Worm (Caenorhabditis elegans) whole organism, L4/young adult: ENCODE measurements around the gene C17E7.9.

ENCODE experiments used
- W03F9.2 ChIP-seq: fragments of 150-350 bp; optimal IDR thresholded peaks from 2 replicates; lab custom pipeline; 2014; ENCODE audit warnings: missing biosample characterization, missing genetic modification characterization
- dao-5 ChIP-seq: sonication (generic microtip); optimal IDR thresholded peaks from 2 replicates; lab custom pipeline; 2016; ENCODE audit warnings: missing genotype, missing genetic modification characterization, moderate library complexity, missing compliant biosample characterization
- him-1 ChIP-seq: sonication (generic microtip); optimal IDR thresholded peaks from 2 replicates; lab custom pipeline; 2016; ENCODE audit warnings: missing genotype, missing genetic modification reagents, missing genetic modification characterization, missing compliant biosample characterization

Gene C17E7.9

ce11 chrV:3868905-3869304 lies 21.8 kb downstream of the C17E7.9 start, which contains the start of gene nhr-157:
TSS of gene nhr-157 (minus strand) at chrV:3869005.
- no peak for TF ChIP-seq him-1 (tag; lab: Kevin White, UChicago)
- TF ChIP-seq dao-5 (tag; lab: Kevin White, UChicago) = no peak

DNA sequence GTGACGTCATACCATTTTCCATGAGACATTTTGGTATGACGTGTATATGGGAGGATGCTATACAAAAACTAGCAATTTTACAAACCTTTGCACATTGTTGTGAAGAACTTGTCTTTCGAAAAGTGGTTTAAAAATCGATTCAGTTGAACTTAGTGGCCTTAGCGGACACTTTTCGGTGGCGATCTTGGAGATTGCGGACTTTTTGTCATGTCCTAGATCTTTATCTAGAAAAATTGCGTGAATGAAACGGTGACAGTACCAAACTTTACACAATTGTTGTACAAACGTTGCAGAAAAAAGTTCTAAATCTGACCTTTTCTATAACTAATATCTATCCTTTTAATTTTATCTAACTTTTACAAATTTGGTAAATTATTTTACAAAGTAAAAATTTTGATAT lies 25.4 kb downstream of the C17E7.9 start:
- no peak for TF ChIP-seq him-1 (tag; lab: Kevin White, UChicago)
- TF ChIP-seq dao-5 (tag; lab: Kevin White, UChicago) = no peak
- TF ChIP-seq W03F9.2 = no peak

DNA sequence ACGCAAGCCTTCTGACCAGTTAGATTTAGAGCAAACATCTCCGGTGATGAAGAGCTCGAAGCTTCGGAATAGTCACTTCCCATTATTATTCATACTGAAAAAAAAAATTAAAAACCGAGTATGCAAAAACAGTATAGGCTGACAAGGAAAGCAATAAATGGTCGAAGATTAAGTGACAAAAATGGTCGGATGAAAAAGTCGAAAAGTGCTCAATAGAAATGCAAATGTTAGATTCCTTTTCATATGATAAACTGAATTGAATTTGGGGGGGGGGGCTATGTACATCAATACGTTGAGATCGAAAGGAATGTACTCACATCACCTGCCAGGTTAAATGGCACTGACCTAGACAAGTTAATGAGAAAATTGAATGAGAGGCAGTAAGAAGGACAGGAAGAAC lies 27.8 kb downstream of the C17E7.9 start, which contains the start of gene nhr-187:
Gene nhr-187, minus strand, starts transcription at position 101 of the 400 bp plus-strand sequence.
- TF ChIP-seq him-1 (tag; lab: Kevin White, UChicago) (no peak), W03F9.2 (no peak), dao-5 (tag; lab: Kevin White, UChicago) (no peak)

- no peak for TF ChIP-seq dao-5 (tag; lab: Kevin White, UChicago)
These were observed 30.5 kb downstream of the C17E7.9 start, which contains the start of gene nhr-189 for ce11 chrV:3860123-3860522. TSS of gene nhr-189 (minus strand) at chrV:3860243.

- TF ChIP-seq dao-5 (tag; lab: Kevin White, UChicago) = no peak
- TF ChIP-seq him-1 (tag; lab: Kevin White, UChicago) = no peak
- no peak for TF ChIP-seq W03F9.2
These were observed 32.9 kb downstream of the C17E7.9 start, which contains the start of gene nhr-188 for ce11 chrV:3857778-3858177. TSS of gene nhr-188 (minus strand) at chrV:3857861.

DNA sequence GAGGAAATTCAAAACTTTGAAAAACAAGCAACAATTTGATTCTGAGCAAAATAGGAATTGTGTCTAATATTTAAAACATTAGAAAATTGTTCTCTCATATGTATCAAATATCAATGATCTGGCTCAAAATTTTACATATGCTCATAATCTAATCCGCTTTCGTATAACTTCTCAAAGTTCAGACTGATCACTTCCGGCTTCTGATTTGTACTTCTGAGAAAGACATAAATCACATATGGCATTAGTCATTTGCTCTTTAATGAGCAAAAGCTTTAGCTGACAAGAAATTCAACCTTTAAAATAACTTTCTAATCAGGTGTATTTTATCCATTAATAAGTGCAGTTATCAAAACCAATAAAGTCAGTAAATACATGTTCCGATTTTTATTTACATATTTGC lies 34.7 kb downstream of the C17E7.9 start:
- TF ChIP-seq him-1 (tag; lab: Kevin White, UChicago) (no peak), dao-5 (tag; lab: Kevin White, UChicago) (no peak), W03F9.2 (no peak)

DNA sequence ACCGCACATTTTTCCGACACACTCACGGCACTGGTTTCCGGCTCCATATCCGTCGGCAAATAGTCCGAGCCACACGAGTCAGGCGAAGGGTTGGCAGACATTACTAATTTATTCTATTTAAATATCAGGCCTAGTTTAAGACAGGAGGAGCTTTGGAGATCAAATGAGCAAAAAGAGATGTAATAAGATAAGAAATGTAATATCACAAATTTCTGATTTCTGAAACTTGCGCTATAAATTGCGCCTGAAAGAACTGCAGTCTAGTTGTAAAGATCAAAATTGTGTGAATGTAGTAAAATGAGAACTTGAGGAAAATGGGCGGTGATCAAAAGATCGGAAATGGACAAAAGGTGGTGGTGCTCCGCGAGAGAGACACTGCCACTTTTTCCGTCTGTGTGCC lies 35.8 kb downstream of the C17E7.9 start, which contains the start of gene nhr-186:
Gene nhr-186, minus strand, starts transcription at position 101 of the 400 bp plus-strand sequence.
- no peak for TF ChIP-seq him-1 (tag; lab: Kevin White, UChicago)
- TF ChIP-seq dao-5 (tag; lab: Kevin White, UChicago) = no peak
- TF ChIP-seq W03F9.2 = no peak

ce11 chrV:3851760-3852159 lies 38.9 kb downstream of the C17E7.9 start:
- no peak for TF ChIP-seq W03F9.2
- TF ChIP-seq him-1 (tag; lab: Kevin White, UChicago) = no peak
- TF ChIP-seq dao-5 (tag; lab: Kevin White, UChicago) = no peak

- TF ChIP-seq him-1 (tag; lab: Kevin White, UChicago) (no peak), W03F9.2 (no peak), dao-5 (tag; lab: Kevin White, UChicago) (no peak)
These were observed 43.4 kb downstream of the C17E7.9 start, which contains the start of gene nhr-185 for ce11 chrV:3847268-3847667. TSS of gene nhr-185 (minus strand) at chrV:3847368.

- TF ChIP-seq him-1 (tag; lab: Kevin White, UChicago) = no peak
These were observed 46.7 kb downstream of the C17E7.9 start, which contains the start of gene ugt-32 for ce11 chrV:3843926-3844325. TSS of gene ugt-32 (minus strand) at chrV:3844007.

- TF ChIP-seq W03F9.2 = no peak
- TF ChIP-seq him-1 (tag; lab: Kevin White, UChicago) = no peak
- no peak for TF ChIP-seq dao-5 (tag; lab: Kevin White, UChicago)
These were observed 49.2 kb downstream of the C17E7.9 start for ce11 chrV:3841462-3841861.
